Fruit fly (Drosophila melanogaster): ENCODE data around the gene Sap-r.

DNA sequence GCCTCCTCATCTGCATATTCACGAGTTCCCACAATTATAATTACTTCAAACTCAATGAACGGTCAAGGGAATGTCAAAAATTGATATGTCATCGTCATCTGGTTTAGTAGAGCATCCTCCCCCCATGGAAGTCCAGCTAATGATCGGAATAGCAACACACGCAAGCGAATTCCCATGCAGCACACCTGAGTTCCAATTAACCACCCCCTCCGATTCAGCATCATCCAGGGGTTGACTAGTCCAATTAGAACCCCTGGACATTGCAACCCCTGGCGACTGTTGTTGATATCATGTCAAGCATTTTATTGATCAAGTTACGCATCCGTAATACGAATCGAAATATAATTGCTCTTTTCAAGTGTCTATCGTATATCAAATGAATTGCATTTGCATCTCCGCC lies 38.4 kb downstream of the Sap-r start:
- TF ChIP-seq CG11696 (GFP tag; IDR thresholded peaks at IDR 0.05) (no peak), Dp (GFP tag; optimal IDR thresholded peaks at IDR 0.05) (no peak), dmrt11E (tag; optimal IDR thresholded peaks at IDR 0.05) (no peak), gt (GFP tag; IDR thresholded peaks at IDR 0.05) (no peak)
